Worm (Caenorhabditis elegans) whole organism, midembryonic: ENCODE data around the gene C53D6.6.

Experiments
- T22C8.4 ChIP-seq: fragments of 200-800 bp; sonication (Bioruptor generic); IDR thresholded peaks from 2 replicates; pipeline ENCODE4 v1.3.6; 2022; ENCODE audit warnings: missing genetic modification characterization, missing compliant biosample characterization
- cog-1 ChIP-seq: sonication (generic microtip); optimal IDR thresholded peaks from 2 replicates; lab custom pipeline; 2016; ENCODE audit warnings: missing genetic modification characterization, missing compliant biosample characterization
- flt-1 ChIP-seq: fragments of 200-800 bp; sonication (Bioruptor generic); IDR thresholded peaks from 2 replicates; pipeline ENCODE4 v1.3.6; 2022; ENCODE audit warnings: missing genetic modification characterization, missing compliant biosample characterization
- klf-2 ChIP-seq: fragments of 200-800 bp; sonication (Bioruptor generic); conservative IDR thresholded peaks from 2 replicates; pipeline ENCODE4 v1.3.6; 2022; ENCODE audit warnings: missing genetic modification reagents, missing genetic modification characterization, missing compliant biosample characterization
- med-1 ChIP-seq: sonication (generic microtip); optimal IDR thresholded peaks from 2 replicates; lab custom pipeline; 2017; ENCODE audit warnings: missing genetic modification characterization, mild to moderate bottlenecking, missing compliant biosample characterization, antibody characterized with exemption, missing genetic modification reagents; ENCODE audit not compliant: insufficient read depth
- ref-1 ChIP-seq: fragments of 200-800 bp; sonication (Bioruptor generic); conservative IDR thresholded peaks from 2 replicates; pipeline ENCODE4 v1.3.6; 2022; ENCODE audit warnings: missing genetic modification reagents, missing genetic modification characterization, missing compliant biosample characterization
- tab-1 ChIP-seq: fragments of 200-800 bp; sonication (Bioruptor generic); IDR thresholded peaks from 2 replicates; pipeline ENCODE4 v1.3.6; 2022; ENCODE audit warnings: missing genetic modification characterization, missing compliant biosample characterization
- ztf-23 ChIP-seq: fragments of 200-800 bp; sonication (Bioruptor generic); IDR thresholded peaks from 2 replicates; pipeline ENCODE4 v1.3.6; 2022; ENCODE audit warnings: missing genetic modification reagents, missing genetic modification characterization, missing compliant biosample characterization
- ztf-29 ChIP-seq: fragments of 200-800 bp; sonication (Bioruptor generic); IDR thresholded peaks from 2 replicates; pipeline ENCODE4 v1.3.6; 2022; ENCODE audit warnings: missing genetic modification reagents, missing genetic modification characterization, missing compliant biosample characterization

Gene C53D6.6

DNA sequence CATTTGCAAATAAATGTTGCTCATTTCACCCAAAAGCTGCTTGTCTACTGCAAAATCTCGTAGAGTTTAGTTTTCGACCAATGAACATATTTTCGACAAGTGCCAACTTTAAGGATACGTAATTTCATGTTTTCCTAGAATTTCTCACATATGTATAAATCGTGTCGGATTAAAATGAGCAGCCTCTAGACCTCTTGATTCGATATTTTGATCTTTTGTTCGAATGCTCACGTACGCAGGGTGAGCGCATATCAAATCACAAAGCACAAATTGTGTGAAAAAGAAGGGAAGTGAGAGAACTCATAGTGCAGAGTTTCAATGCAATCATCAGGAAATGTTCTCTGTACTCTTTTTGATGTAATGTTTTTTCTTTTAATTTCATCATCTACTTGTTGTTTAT is 31.1 kb upstream of the C53D6.6 start:
- no peak for TF ChIP-seq ztf-29
- no peak for TF ChIP-seq ztf-23 (GFP tag; lab: Robert Waterston, UW)
- TF ChIP-seq ref-1 (GFP tag; lab: Robert Waterston, UW), result no peak
- no peak for TF ChIP-seq cog-1
- TF ChIP-seq klf-2 (GFP tag; lab: Robert Waterston, UW), result no peak
- TF ChIP-seq tab-1 (GFP tag; lab: Robert Waterston, UW), result no peak
- TF ChIP-seq med-1 (GFP tag; lab: Kevin White, UChicago), result no peak
- no peak for TF ChIP-seq T22C8.4 (GFP tag; lab: Robert Waterston, UW)
- no peak for TF ChIP-seq flt-1

DNA sequence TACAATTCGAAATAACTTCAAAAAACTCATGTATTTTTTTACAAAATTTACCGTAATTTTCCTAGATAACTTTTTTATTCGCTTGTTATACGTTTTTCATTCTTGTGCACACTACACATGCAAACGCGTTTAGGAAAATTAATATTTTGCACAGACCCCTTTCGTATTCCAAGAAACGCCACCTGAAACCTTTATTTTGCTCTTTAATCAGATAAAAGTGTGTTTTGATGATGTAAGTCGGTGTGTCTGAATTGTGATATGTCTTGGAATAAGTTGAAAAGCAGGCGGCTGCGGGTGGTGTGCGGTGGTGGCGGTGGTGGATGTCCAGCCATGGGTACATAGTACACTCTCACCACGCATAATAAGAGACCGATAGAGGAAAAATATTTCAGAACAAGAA is 20.9 kb upstream of the C53D6.6 start:
- TF ChIP-seq T22C8.4 (GFP tag; lab: Robert Waterston, UW), result no peak
- TF ChIP-seq tab-1 (GFP tag; lab: Robert Waterston, UW), result no peak

DNA sequence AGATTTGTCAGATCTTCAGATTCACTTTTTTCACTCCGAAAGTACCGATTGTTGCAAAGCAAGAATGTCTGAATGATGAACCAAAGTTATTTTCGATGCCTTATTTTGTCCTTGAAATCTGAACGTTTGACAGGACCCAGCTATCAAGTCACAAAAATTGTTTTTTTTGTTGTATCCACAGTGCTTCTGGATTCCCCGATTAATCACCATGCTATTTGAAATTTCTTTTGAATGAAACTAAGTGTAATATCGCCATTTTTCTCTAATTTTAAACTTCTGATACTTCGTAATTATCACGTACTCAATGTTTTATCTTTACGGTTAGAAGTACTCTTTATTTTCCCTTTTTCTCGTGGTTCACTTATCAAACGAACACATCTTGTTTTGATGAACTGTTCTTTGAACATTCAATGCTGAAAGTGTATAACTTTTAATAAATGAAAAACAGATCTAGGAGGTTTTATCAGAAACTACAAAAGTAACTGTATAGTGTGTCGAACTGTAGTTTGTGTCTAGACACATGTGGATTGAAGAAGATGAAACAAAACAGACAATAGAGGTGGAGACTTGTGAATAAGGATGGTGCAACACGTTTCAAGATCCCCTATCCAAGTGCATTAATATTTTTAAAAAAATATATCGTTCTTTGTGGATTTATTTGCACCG is 19.2 kb upstream of the C53D6.6 start:
- no peak for TF ChIP-seq cog-1
- no peak for TF ChIP-seq T22C8.4 (GFP tag; lab: Robert Waterston, UW)
- TF ChIP-seq klf-2 (GFP tag; lab: Robert Waterston, UW), result no peak
- no peak for TF ChIP-seq ztf-29
- no peak for TF ChIP-seq tab-1 (GFP tag; lab: Robert Waterston, UW)
- TF ChIP-seq ztf-23 (GFP tag; lab: Robert Waterston, UW), result no peak
- TF ChIP-seq flt-1, result no peak
- no peak for TF ChIP-seq ref-1 (GFP tag; lab: Robert Waterston, UW)
- TF ChIP-seq med-1 (GFP tag; lab: Kevin White, UChicago), result no peak

DNA sequence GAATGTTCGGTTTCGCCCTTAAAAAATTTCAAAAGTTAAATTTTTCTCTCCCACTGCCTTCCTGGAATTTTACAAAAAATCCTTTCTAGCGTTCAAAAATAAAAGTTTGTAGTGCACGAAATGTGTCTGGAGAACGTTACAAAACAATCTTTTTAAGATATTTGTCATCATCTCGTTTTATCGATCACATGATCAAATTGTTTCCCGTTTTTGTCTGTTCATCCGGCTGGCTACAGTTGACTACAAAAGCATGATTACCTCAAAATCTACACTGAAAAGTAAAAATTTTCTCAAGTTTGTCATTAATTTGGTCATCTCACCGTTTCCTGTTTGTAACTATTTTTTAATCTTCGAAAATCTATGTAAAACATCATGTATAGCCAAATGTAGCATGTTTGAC is 18.6 kb upstream of the C53D6.6 start:
- TF ChIP-seq T22C8.4 (GFP tag; lab: Robert Waterston, UW), result no peak

DNA sequence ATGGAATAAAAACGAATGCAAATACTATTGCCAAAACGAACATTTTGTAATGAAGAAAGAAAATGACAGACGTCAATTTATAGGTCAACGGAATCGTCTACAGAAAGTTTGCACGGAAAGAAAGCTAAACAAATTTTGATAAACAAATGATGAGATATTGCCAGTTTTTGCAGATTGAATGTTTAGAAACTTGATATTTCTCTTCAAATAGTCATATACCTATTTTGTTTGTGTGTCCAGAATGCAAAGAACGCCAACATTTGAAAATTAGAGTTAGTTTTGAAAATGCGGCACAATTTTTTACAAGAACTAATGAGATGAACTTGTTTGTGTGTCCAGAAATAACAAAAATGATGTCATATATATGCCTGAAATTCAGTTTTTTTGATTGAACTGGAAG is 12.8 kb upstream of the C53D6.6 start, which contains the start of gene Y73F4A.1:
Y73F4A.1 (minus strand) TSS at position 101 of the 400 bp plus-strand sequence.
- TF ChIP-seq ref-1 (GFP tag; lab: Robert Waterston, UW) (no peak), med-1 (GFP tag; lab: Kevin White, UChicago) (no peak), cog-1 (no peak), T22C8.4 (GFP tag; lab: Robert Waterston, UW) (no peak), klf-2 (GFP tag; lab: Robert Waterston, UW) (no peak), ztf-23 (GFP tag; lab: Robert Waterston, UW) (no peak), flt-1 (no peak), tab-1 (GFP tag; lab: Robert Waterston, UW) (no peak), ztf-29 (no peak)

DNA sequence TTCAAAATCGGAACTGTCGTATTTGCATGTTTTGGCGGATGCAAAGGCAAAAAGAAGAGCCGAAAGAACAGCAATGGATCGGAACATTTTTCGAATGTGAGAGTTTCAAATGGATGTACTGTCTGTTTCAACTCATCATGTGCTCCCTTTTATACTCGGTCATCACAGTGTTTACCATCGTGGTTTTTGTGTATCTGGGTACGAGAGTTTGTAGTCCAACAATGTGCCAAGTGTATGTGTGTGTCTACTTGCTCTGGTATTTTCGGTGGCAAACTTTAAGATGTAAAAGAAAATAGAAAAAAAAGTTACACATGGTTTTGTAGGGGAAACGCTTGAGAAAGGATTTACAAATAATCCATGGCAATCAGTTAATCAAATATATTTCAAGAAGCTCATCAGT is 10.8 kb upstream of the C53D6.6 start, which contains the start of gene Y73F4A.2:
Y73F4A.2 (minus strand) TSS at position 124 of the 400 bp plus-strand sequence.
- no peak for TF ChIP-seq med-1 (GFP tag; lab: Kevin White, UChicago)
- TF ChIP-seq ref-1 (GFP tag; lab: Robert Waterston, UW), result no peak
- TF ChIP-seq T22C8.4 (GFP tag; lab: Robert Waterston, UW), result no peak
- no peak for TF ChIP-seq klf-2 (GFP tag; lab: Robert Waterston, UW)
- TF ChIP-seq ztf-29, result no peak
- no peak for TF ChIP-seq tab-1 (GFP tag; lab: Robert Waterston, UW)
- TF ChIP-seq ztf-23 (GFP tag; lab: Robert Waterston, UW), result no peak
- no peak for TF ChIP-seq cog-1
- TF ChIP-seq flt-1, result no peak

DNA sequence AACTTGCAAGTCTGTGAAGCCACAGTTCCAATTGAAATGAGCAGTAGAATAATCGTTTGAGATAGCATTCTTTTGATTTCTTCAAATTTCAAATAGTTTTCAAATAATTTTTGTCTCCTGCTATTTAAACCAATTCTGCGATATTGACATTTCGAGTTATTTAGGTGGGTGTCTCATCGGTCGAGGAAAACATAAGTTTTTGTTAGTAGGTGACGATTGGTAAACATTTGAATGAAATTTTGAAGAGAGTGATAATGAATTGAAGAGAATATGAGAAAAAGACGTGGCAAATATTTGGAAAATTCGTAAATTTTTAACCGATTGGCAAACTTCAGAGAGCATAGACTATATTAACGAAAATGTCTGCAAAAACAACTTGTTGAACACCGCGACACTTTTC is 7.9 kb upstream of the C53D6.6 start, which contains the start of gene Y73F4A.3:
Y73F4A.3 (minus strand) TSS at position 101 of the 400 bp plus-strand sequence.
- TF ChIP-seq klf-2 (GFP tag; lab: Robert Waterston, UW) (no peak), flt-1 (no peak), ztf-23 (GFP tag; lab: Robert Waterston, UW) (no peak), ztf-29 (no peak), med-1 (GFP tag; lab: Kevin White, UChicago) (no peak), T22C8.4 (GFP tag; lab: Robert Waterston, UW) (no peak), tab-1 (GFP tag; lab: Robert Waterston, UW) (no peak), ref-1 (GFP tag; lab: Robert Waterston, UW) (no peak), cog-1 (no peak)

DNA sequence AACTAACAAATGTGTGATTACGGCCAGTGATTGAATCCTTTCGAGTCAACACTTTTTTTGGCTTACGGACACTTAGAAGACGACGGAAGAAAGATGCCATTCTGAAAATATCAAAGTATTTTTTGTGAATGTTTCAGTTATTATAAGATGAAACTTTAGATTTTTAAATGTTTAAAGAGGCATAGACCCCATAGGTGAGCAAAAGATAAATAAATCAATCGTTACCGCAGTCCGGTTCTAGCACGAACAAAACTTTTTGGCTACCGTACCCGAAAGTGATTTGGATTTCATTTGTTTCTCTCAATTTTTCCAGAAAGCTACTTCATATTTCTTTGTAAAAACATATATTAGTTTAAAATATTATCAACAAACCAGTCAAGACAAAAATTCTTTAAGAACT is 4.6 kb upstream of the C53D6.6 start, which contains the start of gene C53D6.7:
C53D6.7 (minus strand) TSS at position 101 of the 400 bp plus-strand sequence.
- TF ChIP-seq med-1 (GFP tag; lab: Kevin White, UChicago), result no peak
- TF ChIP-seq ztf-23 (GFP tag; lab: Robert Waterston, UW), result no peak
- TF ChIP-seq klf-2 (GFP tag; lab: Robert Waterston, UW), result no peak
- no peak for TF ChIP-seq cog-1
- TF ChIP-seq flt-1, result no peak
- no peak for TF ChIP-seq T22C8.4 (GFP tag; lab: Robert Waterston, UW)
- no peak for TF ChIP-seq ztf-29
- no peak for TF ChIP-seq tab-1 (GFP tag; lab: Robert Waterston, UW)
- TF ChIP-seq ref-1 (GFP tag; lab: Robert Waterston, UW), result no peak

- TF ChIP-seq tab-1 (GFP tag; lab: Robert Waterston, UW), result no peak
- TF ChIP-seq med-1 (GFP tag; lab: Kevin White, UChicago), result no peak
- no peak for TF ChIP-seq ztf-29
- no peak for TF ChIP-seq ztf-23 (GFP tag; lab: Robert Waterston, UW)
- TF ChIP-seq cog-1, result no peak
- TF ChIP-seq flt-1, result no peak
- TF ChIP-seq klf-2 (GFP tag; lab: Robert Waterston, UW), result no peak
- no peak for TF ChIP-seq T22C8.4 (GFP tag; lab: Robert Waterston, UW)
- TF ChIP-seq ref-1 (GFP tag; lab: Robert Waterston, UW), result no peak
Measured at ce11 chrIV:9034340-9034739, 1.9 kb upstream of the C53D6.6 start, which contains the start of gene C53D6.10. TSS of gene C53D6.10 (minus strand) at chrIV:9034440.
